Comparison of ENCODE assay signal across 1 fruit fly cellular context in genomic region chr3R:28857287-28858024, dm6.
A peak's percentile ranks its signal among the peaks of the same experiment; 100 is the strongest.
TF ChIP-seq lines count a peak whose summit lies in the region.

No protein-coding gene starts in this region.

TF ChIP-seq in whole organism, embryonic, 481 proteins besides CTCF, POLR2A, EP300 and RAD21 (continued from another document):
- TF ChIP-seq CrebB (tag; optimal IDR thresholded peaks at IDR 0.05; lab: Kevin White, UChicago) (no peak), fd64A (GFP tag; optimal IDR thresholded peaks at IDR 0.05; lab: Kevin White, UChicago) (peak; percentile 33), Hr3 (GFP tag; optimal IDR thresholded peaks at IDR 0.05; lab: Kevin White, UChicago) (peak; percentile 26), CG2202 (tag; optimal IDR thresholded peaks at IDR 0.05; lab: Kevin White, UChicago) (no peak), pan (optimal IDR thresholded peaks at IDR 0.05; lab: Kevin White, UChicago) (no peak), pan (GFP tag; optimal IDR thresholded peaks at IDR 0.05 in 1 of 2, IDR thresholded peaks at IDR 0.05 in 1 of 2) (peak in 1 of 2 experiments; percentile 47), chif (GFP tag; optimal IDR thresholded peaks at IDR 0.05; lab: Kevin White, UChicago) (peak; percentile 18 to 63), HmgZ (tag; optimal IDR thresholded peaks at IDR 0.05; lab: Kevin White, UChicago) (no peak), CoRest (tag; optimal IDR thresholded peaks at IDR 0.05; lab: Kevin White, UChicago) (peak; percentile 38), CG42726 (GFP tag; IDR thresholded peaks at IDR 0.05; lab: Robert Waterston, UW; ENCODE audit: partially characterized antibody) (no peak), pum (GFP tag; optimal IDR thresholded peaks at IDR 0.05; lab: Kevin White, UChicago) (peak; percentile 34), Bdp1 (GFP tag; optimal IDR thresholded peaks at IDR 0.05; lab: Kevin White, UChicago) (no peak), Oli (tag; optimal IDR thresholded peaks at IDR 0.05; lab: Kevin White, UChicago) (peak; percentile 49), Antp (GFP tag; optimal IDR thresholded peaks at IDR 0.05; lab: Kevin White, UChicago) (peak; percentile 54), CG1529 (GFP tag; optimal IDR thresholded peaks at IDR 0.05; lab: Kevin White, UChicago) (peak; percentile 62), CG9437 (GFP tag; optimal IDR thresholded peaks at IDR 0.05; lab: Kevin White, UChicago) (peak; percentile 7), danr (GFP tag; IDR thresholded peaks at IDR 0.05; lab: Robert Waterston, UW) (0 out of 2 replicates have a peak, but pooled peaks have one; percentile 21), zf30C (GFP tag; optimal IDR thresholded peaks at IDR 0.05; lab: Kevin White, UChicago) (peak; percentile 33), kay (GFP tag; optimal IDR thresholded peaks at IDR 0.05; lab: Kevin White, UChicago) (no peak), CG8388 (GFP tag; optimal IDR thresholded peaks at IDR 0.05; lab: Kevin White, UChicago) (peak; percentile 45), Lim3 (GFP tag; IDR thresholded peaks at IDR 0.05; lab: Robert Waterston, UW) (no peak), lab (GFP tag; optimal IDR thresholded peaks at IDR 0.05; lab: Kevin White, UChicago) (peak; percentile 44), CG8290 (GFP tag; optimal IDR thresholded peaks at IDR 0.05; lab: Kevin White, UChicago) (no peak), CG8290 (tag; optimal IDR thresholded peaks at IDR 0.05; lab: Kevin White, UChicago) (peak in 1 of 2 experiments; percentile 65), stwl (tag; optimal IDR thresholded peaks at IDR 0.05; lab: Kevin White, UChicago) (no peak), CG9797 (GFP tag; optimal IDR thresholded peaks at IDR 0.05; lab: Kevin White, UChicago) (no peak), so (GFP tag; IDR thresholded peaks at IDR 0.05; lab: Robert Waterston, UW) (peak; percentile 46; the same call in 1 of the 3 replicates), her (GFP tag; optimal IDR thresholded peaks at IDR 0.05; lab: Kevin White, UChicago) (peak; percentile 4), CG30431 (GFP tag; optimal IDR thresholded peaks at IDR 0.05; lab: Kevin White, UChicago) (peak; percentile 25), dmrt11E (tag; optimal IDR thresholded peaks at IDR 0.05; lab: Kevin White, UChicago) (peak; percentile 42), ken (GFP tag; IDR thresholded peaks at IDR 0.05; lab: Robert Waterston, UW) (peak; percentile 57; the same call in 1 of the 3 replicates), HHEX (GFP tag; optimal IDR thresholded peaks at IDR 0.05; lab: Kevin White, UChicago) (peak; percentile 11), CG5180 (GFP tag; optimal IDR thresholded peaks at IDR 0.05; lab: Kevin White, UChicago) (peak; percentile 19), CG7786 (GFP tag; optimal IDR thresholded peaks at IDR 0.05; lab: Kevin White, UChicago) (peak; percentile 28), CG12659 (GFP tag; optimal IDR thresholded peaks at IDR 0.05; lab: Kevin White, UChicago) (peak; percentile 27), Doc3 (GFP tag; IDR thresholded peaks at IDR 0.05; lab: Robert Waterston, UW; ENCODE audit: partially characterized antibody) (no peak)
